Fruit fly (Drosophila melanogaster) whole organism, embryonic: ENCODE results near the gene CG9444.

Experiments
- CG10431 ChIP-seq: fragments of 200-800 bp; sonication (Bioruptor generic); optimal IDR thresholded peaks from 3 replicates; lab custom pipeline; 2018; ENCODE audit warnings: missing biosample characterization, mild to moderate bottlenecking, missing genetic modification characterization
- CG11398 ChIP-seq: fragments of 200-800 bp; sonication (Bioruptor generic); optimal IDR thresholded peaks from 2 replicates; lab custom pipeline; 2016; ENCODE audit warnings: missing biosample characterization, missing genetic modification characterization
- CG12104 ChIP-seq: fragments of 200-800 bp; sonication (Bioruptor generic); optimal IDR thresholded peaks from 3 replicates; lab custom pipeline; 2016; ENCODE audit warnings: missing biosample characterization, missing genetic modification characterization
- CG13296 ChIP-seq: fragments of 200-800 bp; sonication (Bioruptor generic); optimal IDR thresholded peaks from 3 replicates; lab custom pipeline; 2018; ENCODE audit warnings: missing biosample characterization, mild to moderate bottlenecking, missing genetic modification characterization
- CG17912 ChIP-seq: fragments of 200-800 bp; sonication (Bioruptor generic); optimal IDR thresholded peaks from 2 replicates; lab custom pipeline; 2018; ENCODE audit warnings: missing biosample characterization, mild to moderate bottlenecking, missing genetic modification characterization
- CG18619 ChIP-seq: fragments of 200-800 bp; sonication (Bioruptor generic); optimal IDR thresholded peaks from 3 replicates; lab custom pipeline; 2017; ENCODE audit warnings: missing biosample characterization, mild to moderate bottlenecking, missing genetic modification characterization
- CG34376 ChIP-seq: fragments of 200-800 bp; sonication (Bioruptor generic); optimal IDR thresholded peaks from 2 replicates; lab custom pipeline; 2018; ENCODE audit warnings: missing biosample characterization, mild to moderate bottlenecking, missing genetic modification characterization
- CG34422 ChIP-seq: fragments of 200-800 bp; sonication (Bioruptor generic); IDR thresholded peaks from 3 replicates; pipeline ENCODE4 v1.3.6; 2022; ENCODE audit warnings: missing biosample characterization, missing genetic modification characterization
- E2f1 ChIP-seq: fragments of 200-800 bp; sonication (Bioruptor generic); IDR thresholded peaks from 2 replicates; pipeline ENCODE4 v1.3.6; 2022; ENCODE audit warnings: missing biosample characterization, missing genetic modification characterization
- HmgZ ChIP-seq: fragments of 200-800 bp; sonication (Bioruptor generic); optimal IDR thresholded peaks from 2 replicates; lab custom pipeline; 2018; ENCODE audit warnings: missing biosample characterization, mild to moderate bottlenecking, missing genetic modification characterization
- Lpt ChIP-seq: fragments of >200 bp; optimal IDR thresholded peaks from 2 replicates; lab custom pipeline; 2018; ENCODE audit warnings: missing biosample characterization, missing genetic modification characterization
- Stat92E ChIP-seq, 3 experiments: fragments of >200 bp in 2 of 3; fragments of 200-800 bp in 1 of 3; sonication (Bioruptor generic) in 1 of 3; optimal IDR thresholded peaks; 2 replicates each; lab custom pipeline; 2017 to 2019; ENCODE audit warnings: missing biosample characterization in 3 of 3, missing genetic modification characterization in 3 of 3, mild to moderate bottlenecking in 1 of 3, moderate library complexity in 1 of 3
- fd102C ChIP-seq: fragments of 200-800 bp; sonication (Bioruptor generic); optimal IDR thresholded peaks from 2 replicates; lab custom pipeline; 2018; ENCODE audit warnings: missing biosample characterization, mild to moderate bottlenecking, missing genetic modification characterization, moderate library complexity
- fd96Cb ChIP-seq: fragments of 200-800 bp; sonication (Bioruptor generic); optimal IDR thresholded peaks from 2 replicates; lab custom pipeline; 2018; ENCODE audit warnings: missing biosample characterization, mild to moderate bottlenecking, missing genetic modification characterization, moderate library complexity
- gfzf ChIP-seq: fragments of 200-800 bp; sonication (Bioruptor generic); optimal IDR thresholded peaks from 2 replicates; lab custom pipeline; 2016; ENCODE audit warnings: missing biosample characterization, mild to moderate bottlenecking, missing genetic modification characterization, moderate library complexity
- jigr1 ChIP-seq: fragments of 200-800 bp; sonication (Bioruptor generic); IDR thresholded peaks from 3 replicates; pipeline ENCODE4 v1.3.6; 2022; ENCODE audit warnings: missing biosample characterization, missing genetic modification characterization
- mld ChIP-seq: fragments of 200-800 bp; sonication (Bioruptor generic); IDR thresholded peaks from 3 replicates; pipeline ENCODE4 v1.3.6; 2022; ENCODE audit warnings: missing biosample characterization, missing genetic modification characterization; ENCODE audit not compliant: partially characterized antibody
- pb ChIP-seq: fragments of 200-800 bp; sonication (Bioruptor generic); optimal IDR thresholded peaks from 3 replicates; lab custom pipeline; 2016; ENCODE audit warnings: missing biosample characterization, missing genetic modification characterization
- sens ChIP-seq: fragments of 200-800 bp; sonication (Bioruptor generic); peaks from one replicate; lab custom pipeline; 2016; ENCODE audit warnings: missing biosample characterization, missing genetic modification characterization
- slp2 ChIP-seq: fragments of 200-800 bp; sonication (Bioruptor generic); optimal IDR thresholded peaks from 2 replicates; lab custom pipeline; 2016; ENCODE audit warnings: missing biosample characterization, missing genetic modification characterization
- sug ChIP-seq: fragments of 200-800 bp; optimal IDR thresholded peaks from 2 replicates; lab custom pipeline; 2019; ENCODE audit warnings: missing biosample characterization, mild to moderate bottlenecking, missing genetic modification characterization, moderate library complexity
- wek ChIP-seq: fragments of 200-800 bp; sonication (Bioruptor generic); optimal IDR thresholded peaks from 3 replicates; lab custom pipeline; 2018; ENCODE audit warnings: missing biosample characterization, mild to moderate bottlenecking, missing genetic modification characterization, moderate library complexity

Gene CG9444

DNA sequence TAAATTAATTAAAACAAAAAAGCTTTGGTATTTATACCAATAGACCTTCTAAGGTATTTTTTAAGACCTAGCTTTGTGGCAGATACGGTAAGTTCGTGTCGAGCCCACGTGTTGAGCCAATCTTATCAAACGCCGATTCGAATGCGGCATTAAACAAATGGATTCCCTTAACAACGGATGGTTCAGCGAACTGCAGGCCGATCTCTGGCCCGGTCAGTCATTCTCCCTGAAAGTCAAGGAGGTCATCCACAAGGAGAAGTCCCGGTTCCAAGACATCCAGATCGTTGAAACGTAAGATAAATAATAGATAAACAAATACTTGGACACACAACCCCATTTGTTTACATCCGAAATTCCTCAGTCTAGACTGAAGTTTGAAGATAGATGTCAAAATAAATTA is 52.5 kb downstream of the CG9444 start, which contains the start of gene SpdS (continued):
- no peak for TF ChIP-seq fd96Cb
- TF ChIP-seq CG34376 (GFP tag; lab: Kevin White, UChicago), result peak; percentile 28
- no peak for TF ChIP-seq jigr1 (GFP tag; lab: Robert Waterston, UW)
- peak; percentile 23 for TF ChIP-seq wek (GFP tag; lab: Kevin White, UChicago)
- no peak for TF ChIP-seq CG11398 (GFP tag; lab: Kevin White, UChicago)
- peak; percentile 30 for TF ChIP-seq CG13296 (GFP tag; lab: Kevin White, UChicago)
- TF ChIP-seq CG17912 (GFP tag; lab: Kevin White, UChicago), result no peak
- TF ChIP-seq sug (tag; lab: Kevin White, UChicago), result peak; percentile 10
- TF ChIP-seq pb (GFP tag; lab: Kevin White, UChicago), result no peak
- peak; percentile 21 for TF ChIP-seq HmgZ
- no peak for TF ChIP-seq slp2 (GFP tag; lab: Kevin White, UChicago)
- TF ChIP-seq gfzf, result peak; percentile 57
- TF ChIP-seq Stat92E (GFP tag; optimal IDR thresholded peaks at IDR 0.05; lab: Kevin White, UChicago), result no peak
- no peak for TF ChIP-seq CG10431
- no peak for TF ChIP-seq Lpt
- no peak for TF ChIP-seq CG18619 (GFP tag; lab: Kevin White, UChicago)
- TF ChIP-seq E2f1 (GFP tag; lab: Robert Waterston, UW), result no peak
- TF ChIP-seq fd102C (GFP tag; lab: Kevin White, UChicago), result no peak
- no peak for TF ChIP-seq mld
- no peak for TF ChIP-seq CG12104 (GFP tag; lab: Kevin White, UChicago)
- TF ChIP-seq sens (GFP tag; lab: Kevin White, UChicago), result peak; percentile 62
- TF ChIP-seq CG34422 (GFP tag; lab: Robert Waterston, UW), result peak; percentile 72; the same call in 1 of the 3 replicates
- TF ChIP-seq, all 482 proteins: peak for 22
